In genomic region chrII:15195346-15195745, ce11 we compare ENCODE assay signal across 4 worm cellular contexts.
TF ChIP-seq lines count a peak whose summit lies in the region.

No protein-coding gene starts in this region.

TF ChIP-seq in whole organism, L1 larva, 84 proteins besides CTCF, POLR2A, EP300 and RAD21 (continues in another document):
- TF ChIP-seq unc-130 (tag; optimal IDR thresholded peaks at IDR 0.05; lab: Kevin White, UChicago) (no peak), lin-35 (GFP tag; optimal IDR thresholded peaks at IDR 0.05; lab: Kevin White, UChicago) (peak in 1 of 2 experiments; percentile 69), sup-37 (GFP tag; optimal IDR thresholded peaks at IDR 0.05; lab: Kevin White, UChicago) (no peak), grh-1 (GFP tag; IDR thresholded peaks at IDR 0.05; lab: Robert Waterston, UW) (no peak), ztf-11 (tag; optimal IDR thresholded peaks at IDR 0.05; lab: Kevin White, UChicago) (no peak), xbp-1 (tag; optimal IDR thresholded peaks at IDR 0.05; lab: Kevin White, UChicago) (no peak), hpl-2 (GFP tag; optimal IDR thresholded peaks at IDR 0.05; lab: Kevin White, UChicago) (no peak), pqm-1 (tag; optimal IDR thresholded peaks at IDR 0.05; lab: Kevin White, UChicago) (no peak), nhr-47 (tag; optimal IDR thresholded peaks at IDR 0.05; lab: Kevin White, UChicago) (no peak), nhr-90 (tag; optimal IDR thresholded peaks at IDR 0.05; lab: Kevin White, UChicago; ENCODE audit: poor library complexity) (no peak), C16A3.4 (tag; optimal IDR thresholded peaks at IDR 0.05; lab: Kevin White, UChicago) (peak; percentile 10), unc-62 (GFP tag; optimal IDR thresholded peaks at IDR 0.05; lab: Kevin White, UChicago) (no peak), efl-1 (optimal IDR thresholded peaks at IDR 0.05; lab: Kevin White, UChicago) (no peak), efl-1 (GFP tag; optimal IDR thresholded peaks at IDR 0.05 in 1 of 2; lab: Kevin White, UChicago) (peak in 1 of 2 experiments; percentile 18), lin-14 (GFP tag; optimal IDR thresholded peaks at IDR 0.05; lab: Kevin White, UChicago) (peak; percentile 35), ceh-8 (GFP tag; optimal IDR thresholded peaks at IDR 0.05; lab: Kevin White, UChicago) (no peak), dpl-1 (GFP tag; optimal IDR thresholded peaks at IDR 0.05; lab: Kevin White, UChicago) (peak in 1 of 3 experiments; percentile 25), snu-23 (GFP tag; optimal IDR thresholded peaks at IDR 0.05; lab: Kevin White, UChicago) (peak; percentile 36), nhr-12 (tag; optimal IDR thresholded peaks at IDR 0.05; lab: Kevin White, UChicago) (no peak), nhr-28 (tag; optimal IDR thresholded peaks at IDR 0.05; lab: Kevin White, UChicago) (no peak), nhr-71 (tag; optimal IDR thresholded peaks at IDR 0.05; lab: Kevin White, UChicago) (peak; percentile 57), dsc-1 (tag; optimal IDR thresholded peaks at IDR 0.05; lab: Kevin White, UChicago) (no peak), zag-1 (tag; optimal IDR thresholded peaks at IDR 0.05; lab: Kevin White, UChicago) (no peak)

TF ChIP-seq in whole organism, L2 larva, 48 proteins besides CTCF, POLR2A, EP300 and RAD21:
- TF ChIP-seq aly-2 (tag; optimal IDR thresholded peaks at IDR 0.05; lab: Kevin White, UChicago) (no peak), unc-55 (GFP tag; optimal IDR thresholded peaks at IDR 0.05; lab: Kevin White, UChicago) (no peak), mdl-1 (tag; optimal IDR thresholded peaks at IDR 0.05; lab: Kevin White, UChicago) (no peak), nhr-21 (tag; optimal IDR thresholded peaks at IDR 0.05; lab: Kevin White, UChicago) (no peak), nhr-129 (tag; optimal IDR thresholded peaks at IDR 0.05; lab: Kevin White, UChicago) (peak; percentile 31), nhr-6 (tag; optimal IDR thresholded peaks at IDR 0.05; lab: Kevin White, UChicago) (no peak), ceh-82 (tag; optimal IDR thresholded peaks at IDR 0.05; lab: Kevin White, UChicago) (no peak)

TF ChIP-seq in whole organism, L3 larva, 47 proteins besides CTCF, POLR2A, EP300 and RAD21:
- TF ChIP-seq elt-2 (tag; optimal IDR thresholded peaks at IDR 0.05; lab: Kevin White, UChicago) (peak; percentile 9), pha-4 (tag; optimal IDR thresholded peaks at IDR 0.05; lab: Kevin White, UChicago) (peak; percentile 31), sea-2 (GFP tag; optimal IDR thresholded peaks at IDR 0.05; lab: Kevin White, UChicago) (no peak)

TF ChIP-seq in whole organism, L4 larva, 104 proteins besides CTCF, POLR2A, EP300 and RAD21:
- peak; percentile 72 for TF ChIP-seq hlh-30 (tag; optimal IDR thresholded peaks at IDR 0.05; lab: Kevin White, UChicago; ENCODE audit: insufficient read depth)
- TF ChIP-seq daf-16 (GFP tag; optimal IDR thresholded peaks at IDR 0.05; lab: Kevin White, UChicago), result no peak
- peak; percentile 33 for TF ChIP-seq daf-16 (tag; optimal IDR thresholded peaks at IDR 0.05; lab: Kevin White, UChicago)
- TF ChIP-seq ceh-44 (GFP tag; IDR thresholded peaks at IDR 0.05; lab: Robert Waterston, UW), result no peak
- TF ChIP-seq mes-2 (tag; optimal IDR thresholded peaks at IDR 0.05; lab: Kevin White, UChicago; ENCODE audit: poor library complexity, severe bottlenecking), result no peak
- TF ChIP-seq nhr-28 (tag; optimal IDR thresholded peaks at IDR 0.05; lab: Kevin White, UChicago), result peak; percentile 10

Comparison
In these comparisons a context has a peak if more than half of its experiments do, and no peak if none do; other contexts are left out.
1. Of the 29 proteins assayed by ChIP-seq in both whole organism, L4 larva and whole organism, L1 larva: peak only in whole organism, L4 larva: nhr-28; only in whole organism, L1 larva: lir-3 and skn-1; in both: none; in neither: 24; mixed calls (peak in some experiments, not most) for 2.